Fruit fly (Drosophila melanogaster): Measurements from ENCODE around the gene pst.

Gene pst

DNA sequence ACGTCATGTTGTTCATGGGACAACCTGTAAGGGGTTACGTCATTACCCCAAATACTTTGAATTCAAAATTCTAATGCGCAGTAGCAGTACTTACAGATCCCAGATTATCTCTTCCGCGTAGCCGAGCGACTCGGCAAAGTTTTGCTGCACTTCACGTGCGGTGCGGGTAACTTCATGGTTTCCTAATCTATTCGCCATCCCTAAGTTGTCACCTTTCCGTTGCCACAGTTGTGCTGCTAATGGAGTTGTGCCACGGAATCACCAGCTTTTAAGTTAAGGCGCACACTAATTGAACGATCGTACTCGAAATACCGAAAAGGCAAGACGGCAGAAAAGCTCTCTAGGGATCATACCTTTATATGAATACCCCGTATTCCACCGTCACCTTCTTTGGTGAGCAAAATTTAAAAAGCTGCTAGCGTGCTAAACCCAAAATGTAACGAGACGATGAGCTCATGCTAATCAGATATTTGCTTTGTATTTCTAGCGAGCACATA lies at the start of gene pst (continued):
- TF ChIP-seq CG10543 (GFP tag; optimal IDR thresholded peaks at IDR 0.05) = peak; percentile 59
- peak; percentile 40; the same call in 1 of the 2 replicates for TF ChIP-seq sob (GFP tag; IDR thresholded peaks at IDR 0.05)
- TF ChIP-seq CG16779 (GFP tag; IDR thresholded peaks at IDR 0.05) = peak; percentile 52; the same call in 1 of the 2 replicates
- TF ChIP-seq slbo (GFP tag; IDR thresholded peaks at IDR 0.05) = no peak; the same call in 1 of the 2 replicates
- TF ChIP-seq CG11695 (GFP tag; IDR thresholded peaks at IDR 0.05) = 0 out of 3 replicates have a peak, but pooled peaks have one; percentile 29
- TF ChIP-seq CG16813 (GFP tag; IDR thresholded peaks at IDR 0.05; ENCODE audit: partially characterized antibody) = no peak
- peak; percentile 34 for TF ChIP-seq sug (tag; optimal IDR thresholded peaks at IDR 0.05)
- no peak for TF ChIP-seq lov (optimal IDR thresholded peaks at IDR 0.05)
- no peak; the same call in 2 of the 3 replicates for TF ChIP-seq lov (GFP tag; IDR thresholded peaks at IDR 0.05)
- peak; percentile 2 for TF ChIP-seq CG12744 (GFP tag; optimal IDR thresholded peaks at IDR 0.05)
- 0 out of 2 replicates have a peak, but pooled peaks have one; percentile 8 for TF ChIP-seq Awh (GFP tag; IDR thresholded peaks at IDR 0.05)
- no peak for TF ChIP-seq Lpt (GFP tag; optimal IDR thresholded peaks at IDR 0.05)
- TF ChIP-seq amos (GFP tag; IDR thresholded peaks at IDR 0.05; ENCODE audit: partially characterized antibody) = peak; percentile 40; the same call in 1 of the 2 replicates
- peak; percentile 45 for TF ChIP-seq oc (tag; optimal IDR thresholded peaks at IDR 0.05)
- TF ChIP-seq Fer1 (GFP tag; optimal IDR thresholded peaks at IDR 0.05) = peak; percentile 24
- no peak for TF ChIP-seq CG12299 (tag; optimal IDR thresholded peaks at IDR 0.05)
- peak; percentile 69 for TF ChIP-seq lab (GFP tag; optimal IDR thresholded peaks at IDR 0.05)
- peak; percentile 46 for TF ChIP-seq Hand (GFP tag; optimal IDR thresholded peaks at IDR 0.05)
- peak; percentile 30 for TF ChIP-seq pho (GFP tag; optimal IDR thresholded peaks at IDR 0.05)
- peak; percentile 63 for TF ChIP-seq CG13624 (GFP tag; optimal IDR thresholded peaks at IDR 0.05)
- peak; percentile 25 for TF ChIP-seq tna (GFP tag; IDR thresholded peaks at IDR 0.05; ENCODE audit: partially characterized antibody)
- TF ChIP-seq CG5245 (GFP tag; optimal IDR thresholded peaks at IDR 0.05) = no peak
- TF ChIP-seq CG4282 (GFP tag; optimal IDR thresholded peaks at IDR 0.05) = peak; percentile 29
- TF ChIP-seq NFAT (GFP tag; IDR thresholded peaks at IDR 0.05) = peak; percentile 44; the same call in 1 of the 2 replicates
- TF ChIP-seq Adf1 (GFP tag; IDR thresholded peaks at IDR 0.05) = peak; percentile 24; the same call in 1 of the 2 replicates
- peak; percentile 81 for TF ChIP-seq chm (GFP tag; IDR thresholded peaks at IDR 0.05)
- TF ChIP-seq CG13894 (tag; optimal IDR thresholded peaks at IDR 0.05) = peak; percentile 45
- TF ChIP-seq CG31224 (GFP tag; IDR thresholded peaks at IDR 0.05) = no peak
- TF ChIP-seq otp (GFP tag; IDR thresholded peaks at IDR 0.05) = peak; percentile 39; the same call in 1 of the 3 replicates
- TF ChIP-seq wek (GFP tag; optimal IDR thresholded peaks at IDR 0.05) = peak; percentile 96
- TF ChIP-seq B-H2 (GFP tag; optimal IDR thresholded peaks at IDR 0.05) = peak; percentile 46
- TF ChIP-seq CG10321 (GFP tag; IDR thresholded peaks at IDR 0.05) = peak; percentile 18; the same call in 1 of the 2 replicates
- TF ChIP-seq Dp (GFP tag; optimal IDR thresholded peaks at IDR 0.05) = peak; percentile 44
- peak; percentile 44 for TF ChIP-seq sd (tag; optimal IDR thresholded peaks at IDR 0.05)
- peak; percentile 68 for TF ChIP-seq CG15269 (tag; optimal IDR thresholded peaks at IDR 0.05)
- peak; percentile 44 for TF ChIP-seq cwo (GFP tag; optimal IDR thresholded peaks at IDR 0.05)
- peak; percentile 69 for TF ChIP-seq bbx (GFP tag; IDR thresholded peaks at IDR 0.05; ENCODE audit: partially characterized antibody)
- peak; percentile 53; the same call in 2 of the 4 replicates for TF ChIP-seq chinmo (GFP tag; IDR thresholded peaks at IDR 0.05; ENCODE audit: partially characterized antibody)
- no peak for TF ChIP-seq CG2875 (GFP tag; optimal IDR thresholded peaks at IDR 0.05)
- peak; percentile 54 for TF ChIP-seq ci (GFP tag; IDR thresholded peaks at IDR 0.05)
- no peak for TF ChIP-seq CG2202 (tag; optimal IDR thresholded peaks at IDR 0.05)
- peak; percentile 27; the same call in 1 of the 2 replicates for TF ChIP-seq Rfx (GFP tag; IDR thresholded peaks at IDR 0.05)
- TF ChIP-seq pzg (GFP tag; optimal IDR thresholded peaks at IDR 0.05) = no peak
- TF ChIP-seq Eip74EF (GFP tag; optimal IDR thresholded peaks at IDR 0.05) = peak in 1 of 2 experiments; percentile 68
- peak; percentile 23 for TF ChIP-seq kni (GFP tag; optimal IDR thresholded peaks at IDR 0.05)

All from whole organism, embryonic.